Worm (Caenorhabditis elegans): ENCODE results near the gene M163.5.

M163.5 gene

DNA sequence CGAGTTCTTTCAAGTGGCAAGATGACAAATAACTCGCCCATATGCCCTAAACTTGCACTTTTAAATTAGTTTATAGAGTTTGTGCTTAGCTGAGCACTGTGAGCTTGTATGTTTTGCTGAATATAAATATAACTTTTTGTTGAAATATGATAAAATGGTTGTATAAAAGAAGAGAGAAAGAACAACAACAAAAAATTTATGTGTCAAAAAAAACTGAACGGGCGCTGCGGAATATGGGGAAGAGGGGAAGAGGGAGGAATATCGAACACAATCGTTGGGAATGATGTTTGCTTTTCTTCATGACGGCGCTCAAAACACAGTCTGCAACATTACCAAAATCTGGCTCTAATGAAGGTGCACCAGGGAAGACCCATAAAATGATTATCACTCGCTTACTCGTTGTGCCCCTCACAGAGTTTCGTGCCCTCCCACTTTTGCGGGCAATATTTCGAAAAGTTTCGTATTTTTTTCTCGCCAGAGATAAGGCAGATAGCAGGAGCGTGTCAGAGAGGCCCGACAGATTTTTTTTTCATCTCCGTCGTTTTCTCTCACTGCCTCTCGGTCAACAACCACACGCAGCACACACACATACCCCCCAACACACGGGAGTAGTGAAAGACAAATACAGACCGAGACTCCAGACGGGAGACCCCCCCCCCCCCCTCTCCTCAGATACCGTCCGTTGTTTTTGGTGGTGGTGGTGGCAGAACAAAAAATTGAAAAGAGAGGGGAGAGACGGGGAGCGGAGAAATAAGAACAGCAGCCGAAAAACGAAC, 31.9 kb downstream of the M163.5 start (continued):
- TF ChIP-seq nhr-10 (tag; optimal IDR thresholded peaks at IDR 0.05) = no peak
- TF ChIP-seq Y48G9A.11 (GFP tag; IDR thresholded peaks at IDR 0.05) = no peak
- no peak for TF ChIP-seq ceh-44 (GFP tag; IDR thresholded peaks at IDR 0.05)
- TF ChIP-seq nhr-28 (tag; optimal IDR thresholded peaks at IDR 0.05) = peak; percentile 92
- no peak for TF ChIP-seq lin-13 (GFP tag; optimal IDR thresholded peaks at IDR 0.05)
- TF ChIP-seq arid-1 (GFP tag; conservative IDR thresholded peaks at IDR 0.05) = no peak
- TF ChIP-seq daf-19 (GFP tag; conservative IDR thresholded peaks at IDR 0.05) = no peak
- TF ChIP-seq T26A8.4 (GFP tag; IDR thresholded peaks at IDR 0.05) = no peak
- TF ChIP-seq ces-1 (GFP tag; optimal IDR thresholded peaks at IDR 0.05) = no peak
- 0 out of 2 replicates have a peak, but pooled peaks have one; percentile 28 for TF ChIP-seq ZK337.2 (GFP tag; IDR thresholded peaks at IDR 0.05)
- TF ChIP-seq ceh-32 (tag; optimal IDR thresholded peaks at IDR 0.05; ENCODE audit: poor library complexity) = no peak
- no peak for TF ChIP-seq snpc-1.2 (GFP tag; IDR thresholded peaks at IDR 0.05)
- TF ChIP-seq jun-1 (tag; optimal IDR thresholded peaks at IDR 0.05) = no peak
- peak; percentile 54 for TF ChIP-seq hmg-1.1 (GFP tag; IDR thresholded peaks at IDR 0.05)

DNA sequence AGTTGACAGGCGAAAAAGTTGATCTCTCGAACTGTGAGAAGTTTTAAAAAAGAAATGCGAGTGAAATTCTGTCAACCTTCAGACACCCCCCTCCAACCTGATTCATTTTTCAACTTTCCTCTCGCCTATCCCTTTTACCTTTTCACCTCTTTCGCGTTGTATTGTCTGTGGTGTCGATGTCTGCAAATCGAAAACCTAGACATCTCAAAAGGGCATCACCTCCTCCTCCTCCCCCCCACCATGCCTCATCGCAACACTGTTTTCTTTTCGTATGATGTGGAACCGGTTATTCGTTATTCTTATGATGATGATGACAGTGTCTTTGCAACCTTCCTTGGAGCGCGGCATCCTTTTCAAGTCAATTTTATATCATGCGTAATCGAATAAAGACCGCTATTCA, 34.2 kb downstream of the M163.5 start:
- TF ChIP-seq unc-62 (GFP tag; optimal IDR thresholded peaks at IDR 0.05 in 1 of 2) (peak in 1 of 2 experiments; percentile 8), unc-62 (tag; optimal IDR thresholded peaks at IDR 0.05) (no peak), arid-1 (GFP tag; conservative IDR thresholded peaks at IDR 0.05) (no peak), hlh-11 (tag; optimal IDR thresholded peaks at IDR 0.05) (peak; percentile 46), aha-1 (tag) (peak; percentile 90), Y75B8A.6 (GFP tag; IDR thresholded peaks at IDR 0.05) (no peak), mdl-1 (tag; optimal IDR thresholded peaks at IDR 0.05) (peak in 1 of 2 experiments; percentile 43), ces-1 (GFP tag; optimal IDR thresholded peaks at IDR 0.05) (no peak), ceh-62 (tag; optimal IDR thresholded peaks at IDR 0.05) (no peak), tra-1 (GFP tag; IDR thresholded peaks at IDR 0.05) (0 out of 2 replicates have a peak, but pooled peaks have one; percentile 40), set-16 (GFP tag; IDR thresholded peaks at IDR 0.05) (0 out of 2 replicates have a peak, but pooled peaks have one; percentile 11), dmd-6 (GFP tag; IDR thresholded peaks at IDR 0.05) (peak; percentile 59), egl-43 (GFP tag; IDR thresholded peaks at IDR 0.05) (no peak), hif-1 (tag; optimal IDR thresholded peaks at IDR 0.05) (no peak), ceh-20 (GFP tag; IDR thresholded peaks at IDR 0.05) (0 out of 2 replicates have a peak, but pooled peaks have one; percentile 28), hlh-30 (tag; optimal IDR thresholded peaks at IDR 0.05; ENCODE audit: insufficient read depth) (peak; percentile 37), nhr-48 (tag; optimal IDR thresholded peaks at IDR 0.05) (peak; percentile 38), mxl-3 (GFP tag; optimal IDR thresholded peaks at IDR 0.05) (peak; percentile 73), lin-38 (GFP tag; IDR thresholded peaks at IDR 0.05) (no peak), nhr-28 (tag; optimal IDR thresholded peaks at IDR 0.05) (peak; percentile 48), ztf-11 (tag; optimal IDR thresholded peaks at IDR 0.05) (no peak), nhr-25 (tag; optimal IDR thresholded peaks at IDR 0.05; ENCODE audit: borderline replicate concordance, insufficient read depth) (no peak), ztf-7 (tag; optimal IDR thresholded peaks at IDR 0.05) (no peak)

ce11 chrX:14508823-14509259, 35.0 kb downstream of the M163.5 start:
- TF ChIP-seq fos-1 (tag; optimal IDR thresholded peaks at IDR 0.05) (no peak), nhr-41 (GFP tag; IDR thresholded peaks at IDR 0.05) (no peak), snpc-4 (tag; optimal IDR thresholded peaks at IDR 0.05) (no peak), dmd-6 (GFP tag; IDR thresholded peaks at IDR 0.05) (peak; percentile 74), hif-1 (tag; optimal IDR thresholded peaks at IDR 0.05) (peak in 1 of 2 experiments; percentile 7), zip-2 (tag; optimal IDR thresholded peaks at IDR 0.05) (no peak), saeg-2 (GFP tag; IDR thresholded peaks at IDR 0.05) (no peak), Y75B8A.6 (GFP tag; IDR thresholded peaks at IDR 0.05) (no peak), daf-8 (GFP tag; IDR thresholded peaks at IDR 0.05) (no peak), mdl-1 (tag; optimal IDR thresholded peaks at IDR 0.05) (peak in 1 of 2 experiments; percentile 61), T26A8.4 (GFP tag; IDR thresholded peaks at IDR 0.05) (no peak), nhr-111 (GFP tag; optimal IDR thresholded peaks at IDR 0.05) (no peak), madf-5 (GFP tag; IDR thresholded peaks at IDR 0.05) (no peak), lsy-2 (tag; optimal IDR thresholded peaks at IDR 0.05) (peak in 1 of 2 experiments; percentile 43), duxl-1 (tag; optimal IDR thresholded peaks at IDR 0.05; ENCODE audit: poor library complexity) (no peak), lim-7 (GFP tag; IDR thresholded peaks at IDR 0.05) (no peak), nhr-11 (tag; optimal IDR thresholded peaks at IDR 0.05) (peak; percentile 83), tra-1 (GFP tag; IDR thresholded peaks at IDR 0.05) (peak; percentile 70), vab-7 (GFP tag; IDR thresholded peaks at IDR 0.05) (no peak)
